Worm (Caenorhabditis elegans) whole organism, young adult: ENCODE measurements around the gene xbx-1.

Source experiments
- F57A8.1 ChIP-seq: fragments of 200-800 bp; sonication (Bioruptor generic); optimal IDR thresholded peaks from 2 replicates; lab custom pipeline; 2018; ENCODE audit warnings: mild to moderate bottlenecking, missing genetic modification characterization, moderate library complexity, missing compliant biosample characterization
- efl-1 ChIP-seq: fragments of 150-350 bp; optimal IDR thresholded peaks from 2 replicates; lab custom pipeline; 2014; ENCODE audit warnings: missing biosample characterization, missing genetic modification reagents, missing genetic modification characterization
- sea-2 ChIP-seq: fragments of 200-800 bp; sonication (Bioruptor generic); IDR thresholded peaks from 2 replicates; pipeline ENCODE4 v1.3.6; 2022; ENCODE audit warnings: missing genetic modification characterization, missing compliant biosample characterization

DNA sequence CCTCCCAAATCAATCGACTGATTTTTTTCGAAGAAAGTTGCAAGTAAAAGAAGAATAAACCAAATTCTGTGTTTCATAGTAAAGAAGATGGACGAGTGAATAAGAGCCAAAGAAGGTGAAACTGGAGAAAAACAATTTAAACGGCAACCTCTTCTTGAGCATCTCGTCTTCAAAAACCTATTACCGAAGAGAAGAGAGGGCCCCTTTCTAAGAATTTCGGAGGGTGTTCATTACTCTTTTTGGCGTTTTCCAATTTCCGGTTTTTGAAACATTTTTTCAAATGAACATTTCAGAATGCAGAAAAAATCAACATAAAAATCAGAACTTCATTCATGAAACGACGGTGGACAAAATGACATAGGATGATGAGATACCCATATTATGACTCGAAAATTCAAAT is 31.5 kb downstream of the xbx-1 start, which contains the start of gene nmr-2:
- TF ChIP-seq sea-2 (GFP tag; lab: Robert Waterston, UW) (no peak), F57A8.1 (GFP tag; lab: Kevin White, UChicago) (no peak), efl-1 (GFP tag; lab: Kevin White, UChicago) (no peak)
